Fruit fly (Drosophila melanogaster): ENCODE results near the gene CG42714.

DNA sequence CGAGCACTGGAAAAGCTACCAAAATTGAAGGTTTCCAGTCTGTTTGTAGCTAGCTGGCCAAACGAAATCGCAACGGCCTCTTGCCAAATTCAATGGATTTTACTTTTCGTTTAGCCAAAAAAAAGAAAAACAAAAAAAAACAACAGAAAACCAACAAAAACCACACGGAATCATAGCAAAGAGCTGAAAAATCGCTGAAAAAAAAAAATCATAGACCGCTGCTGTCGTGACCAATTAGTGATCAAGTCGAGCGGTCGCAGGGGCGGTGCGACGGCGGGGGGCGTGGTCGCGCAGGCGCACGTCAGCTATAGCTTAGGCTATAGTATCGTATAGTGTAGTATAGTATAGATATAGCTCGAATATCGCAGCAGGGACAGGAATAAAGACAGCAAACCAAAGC lies 41.1 kb upstream of the CG42714 start:
- no peak for TF ChIP-seq CTCF (optimal IDR thresholded peaks at IDR 0.05)
- no peak for TF ChIP-seq CG8478 (optimal IDR thresholded peaks at IDR 0.05)
